Worm (Caenorhabditis elegans) whole organism, L4 larva: ENCODE results near the gene tbb-6.

Experiments used
- F49E8.2 ChIP-seq: sonication (generic microtip); optimal IDR thresholded peaks from 2 replicates; lab custom pipeline; 2016; ENCODE audit warnings: missing compliant biosample characterization, mild to moderate bottlenecking, missing genetic modification characterization, borderline replicate concordance
- ceh-20 ChIP-seq: fragments of 200-800 bp; sonication (Bioruptor generic); IDR thresholded peaks from 2 replicates; pipeline ENCODE4 v1.3.6; 2022; ENCODE audit warnings: missing genetic modification reagents, missing genetic modification characterization, missing compliant biosample characterization
- ceh-62 ChIP-seq: sonication (generic microtip); optimal IDR thresholded peaks from 2 replicates; lab custom pipeline; 2017; ENCODE audit warnings: missing biosample characterization, missing genetic modification characterization
- egl-27 ChIP-seq: sonication (generic microtip); optimal IDR thresholded peaks from 3 replicates; lab custom pipeline; 2017; ENCODE audit warnings: missing biosample characterization, missing genetic modification reagents, missing genetic modification characterization
- jun-1 ChIP-seq: fragments of 150-350 bp; optimal IDR thresholded peaks from 2 replicates; lab custom pipeline; 2014; ENCODE audit warnings: missing biosample characterization, missing genetic modification reagents, missing genetic modification characterization
- lin-29 ChIP-seq: fragments of 200-800 bp; sonication (Bioruptor generic); IDR thresholded peaks from 2 replicates; pipeline ENCODE4 v1.3.6; 2022; ENCODE audit warnings: missing genetic modification reagents, missing genetic modification characterization, missing compliant biosample characterization
- unc-39 ChIP-seq: sonication (generic microtip); optimal IDR thresholded peaks from 2 replicates; lab custom pipeline; 2017; ENCODE audit warnings: missing biosample characterization, missing genetic modification characterization

DNA sequence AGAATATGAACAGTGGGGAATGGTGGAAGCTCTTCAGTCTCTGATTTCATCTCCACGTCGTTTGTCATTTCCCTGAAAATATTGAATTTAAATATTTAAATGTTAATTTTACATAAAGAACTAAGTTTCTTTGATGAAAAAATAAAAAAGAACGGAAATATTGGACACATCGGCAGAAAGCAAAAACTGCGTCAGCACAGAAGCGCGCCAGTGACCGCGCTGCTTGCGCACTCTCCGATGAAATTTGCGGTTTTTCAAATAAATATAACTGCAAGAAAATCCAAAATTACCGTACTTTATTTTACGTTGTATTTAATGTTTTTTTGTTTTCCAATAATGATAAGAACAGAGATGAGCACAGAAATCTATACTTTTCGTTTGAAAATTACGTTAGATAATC, 30.3 kb downstream of the tbb-6 start, which contains the start of the genes srpa-68 and srh-16:
- TF ChIP-seq egl-27 (tag; lab: Kevin White, UChicago) = no peak
- TF ChIP-seq ceh-20 (GFP tag; lab: Robert Waterston, UW) = peak; percentile 87
- peak; percentile 63 for TF ChIP-seq lin-29 (GFP tag; lab: Robert Waterston, UW)
- TF ChIP-seq jun-1 = peak; percentile 57
- no peak for TF ChIP-seq ceh-62 (tag; lab: Kevin White, UChicago)
- TF ChIP-seq unc-39 = no peak
- peak; percentile 69 for TF ChIP-seq F49E8.2 (tag; lab: Kevin White, UChicago)
